Fruit fly (Drosophila melanogaster) whole organism, adult: ENCODE results near the gene TwdlE.

ENCODE experiments used
- CG11617 ChIP-seq: fragments of 200-800 bp; sonication (Bioruptor generic); optimal IDR thresholded peaks from 2 replicates; lab custom pipeline; 2017; ENCODE audit warnings: mild to moderate bottlenecking, missing biosample characterization, missing genetic modification reagents, missing genetic modification characterization
- CG14711 ChIP-seq: fragments of 200-800 bp; sonication (Bioruptor generic); optimal IDR thresholded peaks from 2 replicates; lab custom pipeline; 2018; ENCODE audit warnings: missing biosample characterization, mild to moderate bottlenecking, missing genetic modification characterization, moderate library complexity
- CG1620 ChIP-seq: fragments of 200-800 bp; sonication (Bioruptor generic); optimal IDR thresholded peaks from 2 replicates; lab custom pipeline; 2016; ENCODE audit warnings: missing biosample characterization, missing genetic modification characterization
- CG33017 ChIP-seq: fragments of 200-800 bp; sonication (Bioruptor generic); optimal IDR thresholded peaks from 2 replicates; lab custom pipeline; 2018; ENCODE audit warnings: missing biosample characterization, mild to moderate bottlenecking, missing genetic modification characterization, moderate library complexity
- CG7101 ChIP-seq: fragments of 200-800 bp; sonication (Bioruptor generic); optimal IDR thresholded peaks from 2 replicates; lab custom pipeline; 2018; ENCODE audit warnings: missing biosample characterization, mild to moderate bottlenecking, missing genetic modification characterization, moderate library complexity
- Clk ChIP-seq: fragments of 200-800 bp; sonication (Bioruptor generic); optimal IDR thresholded peaks from 2 replicates; lab custom pipeline; 2017; ENCODE audit warnings: missing biosample characterization, missing genetic modification characterization
- cnc ChIP-seq, 2 experiments: fragments of >200 bp; optimal IDR thresholded peaks; 2 replicates each; lab custom pipeline; 2017
- ovo ChIP-seq: fragments of 200-800 bp; sonication (Bioruptor generic); optimal IDR thresholded peaks from 2 replicates; lab custom pipeline; 2016; ENCODE audit warnings: missing biosample characterization, missing genetic modification characterization
- pad ChIP-seq: fragments of 200-800 bp; sonication (Bioruptor generic); optimal IDR thresholded peaks from 3 replicates; lab custom pipeline; 2017; ENCODE audit warnings: missing biosample characterization, missing genetic modification characterization, mild to moderate bottlenecking, moderate library complexity, missing genetic modification reagents

DNA sequence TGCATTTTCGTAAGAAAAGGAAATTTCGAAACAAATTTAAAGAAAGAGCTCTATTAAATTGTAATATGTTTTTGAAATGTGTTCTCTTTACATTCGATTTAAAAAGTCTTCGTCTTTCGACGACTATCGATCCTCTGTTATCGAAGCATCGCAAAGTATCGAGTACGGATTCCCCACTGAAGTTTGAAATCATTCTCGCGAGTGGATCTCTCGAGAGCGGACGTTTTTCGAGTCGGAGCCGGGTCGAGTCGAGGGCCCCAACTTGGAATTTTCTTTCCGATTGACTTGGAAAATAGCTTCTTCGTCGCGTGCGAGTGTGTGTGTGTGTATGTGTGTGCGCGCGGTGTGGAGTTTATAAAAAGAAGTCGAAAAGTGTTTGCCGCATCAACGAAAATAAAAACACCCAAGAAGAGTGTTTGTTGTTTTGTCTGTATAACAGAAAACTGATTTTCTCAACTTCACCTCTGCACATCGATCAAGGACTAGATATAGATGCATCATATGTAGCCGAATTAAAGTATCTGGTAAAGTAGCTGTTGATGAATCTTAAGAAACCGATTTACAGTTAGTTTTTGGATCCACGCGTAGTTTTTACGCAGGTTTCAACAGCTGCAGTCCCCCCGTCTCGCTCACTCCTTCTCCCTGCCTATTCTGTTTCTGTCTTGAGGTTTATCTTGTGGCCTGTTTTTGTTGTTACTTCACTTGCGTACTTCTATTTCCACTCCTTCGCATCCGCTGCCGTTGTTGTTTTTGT lies 49.2 kb downstream of the TwdlE start, which contains the start of gene LanB1:
- TF ChIP-seq CG14711 (tag; lab: Kevin White, UChicago) (no peak), CG11617 (GFP tag; lab: Kevin White, UChicago) (no peak), CG33017 (no peak), CG1620 (GFP tag; lab: Kevin White, UChicago) (no peak), pad (GFP tag; lab: Kevin White, UChicago) (no peak), Clk (GFP tag; lab: Kevin White, UChicago) (no peak), ovo (GFP tag; lab: Kevin White, UChicago) (no peak), cnc (optimal IDR thresholded peaks at IDR 0.05; lab: Kevin White, UChicago) (no peak), CG7101 (no peak)
